Fruit fly (Drosophila melanogaster) whole organism, adult: Measurements from ENCODE around the gene CG7453.

ENCODE experiments used
- CG33017 ChIP-seq: fragments of 200-800 bp; sonication (Bioruptor generic); optimal IDR thresholded peaks from 2 replicates; lab custom pipeline; 2018; ENCODE audit warnings: missing biosample characterization, mild to moderate bottlenecking, missing genetic modification characterization, moderate library complexity
- CG5204 ChIP-seq: fragments of 200-800 bp; sonication (Bioruptor generic); optimal IDR thresholded peaks from 2 replicates; lab custom pipeline; 2016; ENCODE audit warnings: missing biosample characterization, missing genetic modification characterization
- CG7101 ChIP-seq: fragments of 200-800 bp; sonication (Bioruptor generic); optimal IDR thresholded peaks from 2 replicates; lab custom pipeline; 2018; ENCODE audit warnings: missing biosample characterization, mild to moderate bottlenecking, missing genetic modification characterization, moderate library complexity
- bab1 ChIP-seq: fragments of 200-800 bp; sonication (Bioruptor generic); optimal IDR thresholded peaks from 3 replicates; lab custom pipeline; 2019; ENCODE audit warnings: missing biosample characterization, mild to moderate bottlenecking, missing genetic modification characterization, moderate library complexity

CG7453 gene

dm6 chrX:19229855-19230433 is 50.0 kb downstream of the CG7453 start:
- no peak for TF ChIP-seq CG7101 (tag; lab: Kevin White, UChicago)
- no peak for TF ChIP-seq CG5204
- TF ChIP-seq bab1 = no peak
- TF ChIP-seq CG33017 (tag; lab: Kevin White, UChicago) = no peak
